Fruit fly (Drosophila melanogaster): ENCODE data around the gene Uch.

Gene Uch

dm6 chr2L:2189100-2189499 lies 24.9 kb downstream of the Uch start (continued):
- TF ChIP-seq CG32772 (GFP tag; IDR thresholded peaks at IDR 0.05) (peak; percentile 61; the same call in 1 of the 2 replicates), Aef1 (GFP tag; IDR thresholded peaks at IDR 0.05) (no peak), Scr (GFP tag; IDR thresholded peaks at IDR 0.05; ENCODE audit: partially characterized antibody) (no peak), CG17186 (GFP tag; optimal IDR thresholded peaks at IDR 0.05) (peak; percentile 13), fd64A (GFP tag; optimal IDR thresholded peaks at IDR 0.05) (peak; percentile 64), zen (tag; optimal IDR thresholded peaks at IDR 0.05) (peak; percentile 51), trem (tag; optimal IDR thresholded peaks at IDR 0.05) (peak; percentile 75), CG4730 (GFP tag; IDR thresholded peaks at IDR 0.05) (0 out of 2 replicates have a peak, but pooled peaks have one; percentile 21), hkb (optimal IDR thresholded peaks at IDR 0.05) (no peak), hkb (GFP tag; IDR thresholded peaks at IDR 0.05) (peak; percentile 60), CG6854 (GFP tag; optimal IDR thresholded peaks at IDR 0.05) (no peak), gt (GFP tag; IDR thresholded peaks at IDR 0.05) (peak; percentile 57; the same call in 1 of the 2 replicates), chn (GFP tag; optimal IDR thresholded peaks at IDR 0.05) (peak; percentile 79), CG18764 (GFP tag; optimal IDR thresholded peaks at IDR 0.05) (peak; percentile 60), D19A (tag; optimal IDR thresholded peaks at IDR 0.05) (peak; percentile 74), CG5180 (GFP tag; optimal IDR thresholded peaks at IDR 0.05) (peak; percentile 11), CG8089 (GFP tag; optimal IDR thresholded peaks at IDR 0.05) (peak; percentile 75), B-H1 (GFP tag; IDR thresholded peaks at IDR 0.05) (peak; percentile 35; the same call in 1 of the 3 replicates), CG4707 (GFP tag; optimal IDR thresholded peaks at IDR 0.05) (peak; percentile 42), ind (GFP tag; optimal IDR thresholded peaks at IDR 0.05) (peak; percentile 40), CG2712 (tag; optimal IDR thresholded peaks at IDR 0.05) (peak; percentile 90), wek (GFP tag; optimal IDR thresholded peaks at IDR 0.05) (no peak), CG7372 (GFP tag; IDR thresholded peaks at IDR 0.05) (peak; percentile 23; the same call in 1 of the 2 replicates), HLH3B (GFP tag; IDR thresholded peaks at IDR 0.05) (peak; percentile 51; the same call in 1 of the 2 replicates), ac (GFP tag; optimal IDR thresholded peaks at IDR 0.05) (peak; percentile 51), CG15514 (GFP tag; optimal IDR thresholded peaks at IDR 0.05) (no peak), dmrt11E (tag; optimal IDR thresholded peaks at IDR 0.05) (peak; percentile 93), CG10462 (GFP tag; optimal IDR thresholded peaks at IDR 0.05) (peak; percentile 25), Ets97D (GFP tag; optimal IDR thresholded peaks at IDR 0.05) (peak; percentile 19), otp (GFP tag; IDR thresholded peaks at IDR 0.05) (peak; percentile 70; the same call in 2 of the 3 replicates), pum (GFP tag; optimal IDR thresholded peaks at IDR 0.05) (peak; percentile 58), CG15011 (GFP tag; optimal IDR thresholded peaks at IDR 0.05) (peak; percentile 25), amos (GFP tag; IDR thresholded peaks at IDR 0.05; ENCODE audit: partially characterized antibody) (0 out of 2 replicates have a peak, but pooled peaks have one; percentile 9), pzg (GFP tag; optimal IDR thresholded peaks at IDR 0.05) (no peak), CG12391 (tag; optimal IDR thresholded peaks at IDR 0.05) (peak; percentile 77), Atf-2 (GFP tag; optimal IDR thresholded peaks at IDR 0.05) (peak; percentile 70), MTF-1 (GFP tag; optimal IDR thresholded peaks at IDR 0.05; ENCODE audit: borderline replicate concordance) (peak; percentile 64), CG16863 (GFP tag; optimal IDR thresholded peaks at IDR 0.05) (peak; percentile 74), NC2α (GFP tag; optimal IDR thresholded peaks at IDR 0.05) (no peak), croc (GFP tag; conservative IDR thresholded peaks at IDR 0.05) (peak; percentile 72), Pdp1 (GFP tag; optimal IDR thresholded peaks at IDR 0.05) (peak; percentile 69 to 72), CG4360 (GFP tag; IDR thresholded peaks at IDR 0.05) (peak; percentile 79), btn (GFP tag; optimal IDR thresholded peaks at IDR 0.05) (peak; percentile 67), CG14667 (GFP tag; IDR thresholded peaks at IDR 0.05) (peak; percentile 52; the same call in 1 of the 2 replicates), CG11085 (GFP tag; IDR thresholded peaks at IDR 0.05) (0 out of 2 replicates have a peak, but pooled peaks have one; percentile 8), lmd (GFP tag; IDR thresholded peaks at IDR 0.05) (peak; percentile 53), CG17829 (tag; optimal IDR thresholded peaks at IDR 0.05) (peak; percentile 88), zfh1 (GFP tag; IDR thresholded peaks at IDR 0.05) (peak; percentile 91), Dp (GFP tag; optimal IDR thresholded peaks at IDR 0.05) (no peak), sug (tag; optimal IDR thresholded peaks at IDR 0.05) (no peak), en (GFP tag; optimal IDR thresholded peaks at IDR 0.05) (peak; percentile 46)
